Worm (Caenorhabditis elegans) whole organism, L4 larva: ENCODE measurements around the gene F49C12.6.

Experiments used
- D1046.2 ChIP-seq: fragments of 200-800 bp; sonication (Bioruptor generic); IDR thresholded peaks from 2 replicates; pipeline ENCODE4 v1.3.6; 2022; ENCODE audit warnings: missing genetic modification characterization, missing compliant biosample characterization
- F26F4.8 ChIP-seq: fragments of 200-800 bp; sonication (Bioruptor generic); conservative IDR thresholded peaks from 2 replicates; pipeline ENCODE4 v1.3.6; 2022; ENCODE audit warnings: missing genetic modification characterization, missing compliant biosample characterization
- F44E2.7 ChIP-seq: fragments of 200-800 bp; sonication (Bioruptor generic); IDR thresholded peaks from 2 replicates; pipeline ENCODE4 v2.1.2; 2022; ENCODE audit warnings: missing genetic modification characterization, missing compliant biosample characterization
- T20F7.1 ChIP-seq: fragments of 200-800 bp; sonication (Bioruptor generic); optimal IDR thresholded peaks from 2 replicates; lab custom pipeline; 2018; ENCODE audit warnings: mild to moderate bottlenecking, missing genetic modification characterization, missing compliant biosample characterization
- Y105C5A.15 ChIP-seq: fragments of 200-800 bp; sonication (Bioruptor generic); IDR thresholded peaks from 2 replicates; pipeline ENCODE4 v1.3.6; 2022; ENCODE audit warnings: missing genetic modification characterization, missing compliant biosample characterization
- ZK546.5 ChIP-seq, 2 experiments: sonication (generic microtip); optimal IDR thresholded peaks; 2 replicates each; lab custom pipeline; 2017; ENCODE audit warnings: missing biosample characterization in 2 of 2, missing genetic modification characterization in 2 of 2
- aha-1 ChIP-seq: fragments of 150-350 bp; peaks from one replicate; lab custom pipeline; 2014; ENCODE audit warnings: missing biosample characterization, missing genetic modification characterization
- aly-2 ChIP-seq: sonication (generic microtip); optimal IDR thresholded peaks from 2 replicates; lab custom pipeline; 2018; ENCODE audit warnings: missing biosample characterization, missing genetic modification characterization
- ama-1 ChIP-seq: fragments of 150-350 bp; optimal IDR thresholded peaks from 2 replicates; lab custom pipeline; 2014; ENCODE audit warnings: inconsistent platforms, mixed read lengths
- arid-1 ChIP-seq: fragments of 200-800 bp; sonication (Bioruptor generic); conservative IDR thresholded peaks from 2 replicates; pipeline ENCODE4 v1.3.6; 2022; ENCODE audit warnings: missing genetic modification reagents, missing genetic modification characterization, missing compliant biosample characterization
- attf-4 ChIP-seq: sonication (generic microtip); optimal IDR thresholded peaks from 3 replicates; lab custom pipeline; 2017; ENCODE audit warnings: missing biosample characterization, missing genetic modification characterization
- ceh-20 ChIP-seq: fragments of 200-800 bp; sonication (Bioruptor generic); IDR thresholded peaks from 2 replicates; pipeline ENCODE4 v1.3.6; 2022; ENCODE audit warnings: missing genetic modification reagents, missing genetic modification characterization, missing compliant biosample characterization
- ceh-28 ChIP-seq: fragments of 150-350 bp; optimal IDR thresholded peaks from 2 replicates; lab custom pipeline; 2014; ENCODE audit warnings: missing biosample characterization, missing genetic modification reagents, missing genetic modification characterization
- ceh-62 ChIP-seq: sonication (generic microtip); optimal IDR thresholded peaks from 2 replicates; lab custom pipeline; 2017; ENCODE audit warnings: missing biosample characterization, missing genetic modification characterization
- ces-1 ChIP-seq: fragments of 150-350 bp; sonication (generic microtip); optimal IDR thresholded peaks from 4 replicates; lab custom pipeline; 2014; ENCODE audit warnings: missing biosample characterization, missing genetic modification reagents, missing genetic modification characterization
- daf-12 ChIP-seq: fragments of 150-350 bp; optimal IDR thresholded peaks from 2 replicates; lab custom pipeline; 2014; ENCODE audit warnings: missing biosample characterization, missing genetic modification reagents, missing genetic modification characterization
- daf-16 ChIP-seq, 3 experiments: sonication (generic microtip); optimal IDR thresholded peaks; 2 replicates each; lab custom pipeline; 2016 to 2017; ENCODE audit warnings: missing genetic modification characterization in 3 of 3, missing genetic modification reagents in 3 of 3, mild to moderate bottlenecking in 2 of 3, missing compliant biosample characterization in 2 of 3, missing biosample characterization in 1 of 3, moderate library complexity in 1 of 3
- dmd-6 ChIP-seq: fragments of 200-800 bp; sonication (Bioruptor generic); IDR thresholded peaks from 2 replicates; pipeline ENCODE4 v1.3.6; 2022; ENCODE audit warnings: missing genetic modification reagents, missing genetic modification characterization, missing compliant biosample characterization
- dpl-1 ChIP-seq: fragments of 150-350 bp; optimal IDR thresholded peaks from 2 replicates; lab custom pipeline; 2014; ENCODE audit warnings: missing biosample characterization, missing genetic modification reagents, missing genetic modification characterization
- dve-1 ChIP-seq: sonication (generic microtip); optimal IDR thresholded peaks from 2 replicates; lab custom pipeline; 2017; ENCODE audit warnings: antibody characterized with exemption, mild to moderate bottlenecking, missing genetic modification characterization, missing compliant biosample characterization; ENCODE audit not compliant: insufficient read depth
- egl-43 ChIP-seq: fragments of 200-800 bp; sonication (Bioruptor generic); IDR thresholded peaks from 2 replicates; pipeline ENCODE4 v1.3.6; 2022; ENCODE audit warnings: missing genetic modification reagents, missing genetic modification characterization, missing compliant biosample characterization
- hif-1 ChIP-seq, 2 experiments: sonication (generic microtip); optimal IDR thresholded peaks; 2 replicates each; lab custom pipeline; 2016 to 2017; ENCODE audit warnings: missing compliant biosample characterization in 2 of 2, missing genetic modification characterization in 2 of 2, missing genetic modification reagents in 2 of 2, missing genotype in 2 of 2, mild to moderate bottlenecking in 1 of 2
- hlh-30 ChIP-seq: sonication (generic microtip); optimal IDR thresholded peaks from 2 replicates; lab custom pipeline; 2017; ENCODE audit warnings: antibody characterized with exemption, mild to moderate bottlenecking, missing genetic modification characterization, missing compliant biosample characterization; ENCODE audit not compliant: insufficient read depth
- hmg-1.1 ChIP-seq: fragments of 200-800 bp; sonication (Bioruptor generic); IDR thresholded peaks from 2 replicates; pipeline ENCODE4 v1.3.6; 2022; ENCODE audit warnings: missing genetic modification reagents, missing genetic modification characterization, missing compliant biosample characterization
- jun-1 ChIP-seq: fragments of 150-350 bp; optimal IDR thresholded peaks from 2 replicates; lab custom pipeline; 2014; ENCODE audit warnings: missing biosample characterization, missing genetic modification reagents, missing genetic modification characterization
- lin-1 ChIP-seq: fragments of 200-800 bp; sonication (Bioruptor generic); IDR thresholded peaks from 2 replicates; pipeline ENCODE4 v1.3.6; 2022; ENCODE audit warnings: missing genetic modification reagents, missing genetic modification characterization, missing compliant biosample characterization
- lin-38 ChIP-seq: fragments of 200-800 bp; sonication (Bioruptor generic); IDR thresholded peaks from 2 replicates; pipeline ENCODE4 v1.3.6; 2022; ENCODE audit warnings: missing genetic modification reagents, missing genetic modification characterization, missing compliant biosample characterization
- lsy-2 ChIP-seq, 2 experiments: fragments of 150-350 bp in 1 of 2; sonication (generic microtip) in 1 of 2; optimal IDR thresholded peaks; 2 replicates each; lab custom pipeline; 2014 to 2017; ENCODE audit warnings: missing biosample characterization in 2 of 2, missing genetic modification characterization in 2 of 2
- mep-1 ChIP-seq: fragments of 150-350 bp; sonication (generic microtip); optimal IDR thresholded peaks from 3 replicates; lab custom pipeline; 2014; ENCODE audit warnings: missing biosample characterization, missing genetic modification characterization
- mes-2 ChIP-seq: sonication (generic microtip); optimal IDR thresholded peaks from 2 replicates; lab custom pipeline; 2016; ENCODE audit warnings: missing genotype, mild to moderate bottlenecking, missing genetic modification characterization, missing compliant biosample characterization; ENCODE audit not compliant: poor library complexity, severe bottlenecking
- mxl-2 ChIP-seq: fragments of 200-800 bp; sonication (Bioruptor generic); conservative IDR thresholded peaks from 2 replicates; pipeline ENCODE4 v1.3.6; 2022; ENCODE audit warnings: missing genetic modification reagents, missing genetic modification characterization, missing compliant biosample characterization
- nhr-10 ChIP-seq: fragments of 150-350 bp; optimal IDR thresholded peaks from 2 replicates; lab custom pipeline; 2014; ENCODE audit warnings: missing biosample characterization, missing genetic modification characterization
- nhr-102 ChIP-seq: sonication (generic microtip); optimal IDR thresholded peaks from 2 replicates; lab custom pipeline; 2016; ENCODE audit warnings: mild to moderate bottlenecking, missing genetic modification characterization, moderate library complexity, missing compliant biosample characterization
- nhr-111 ChIP-seq: fragments of 200-800 bp; sonication (Bioruptor generic); optimal IDR thresholded peaks from 2 replicates; lab custom pipeline; 2018; ENCODE audit warnings: mild to moderate bottlenecking, missing genetic modification characterization, missing compliant biosample characterization
- nhr-42 ChIP-seq: fragments of 200-800 bp; sonication (Bioruptor generic); IDR thresholded peaks from 2 replicates; pipeline ENCODE4 v1.3.6; 2022; ENCODE audit warnings: missing genetic modification characterization, missing compliant biosample characterization
- nhr-76 ChIP-seq: fragments of 150-350 bp; optimal IDR thresholded peaks from 2 replicates; lab custom pipeline; 2014; ENCODE audit warnings: missing biosample characterization, missing genetic modification characterization
- nhr-77 ChIP-seq: fragments of 150-350 bp; optimal IDR thresholded peaks from 2 replicates; lab custom pipeline; 2014; ENCODE audit warnings: missing biosample characterization, missing genetic modification characterization
- pha-4 ChIP-seq, 2 experiments: fragments of 150-350 bp in 1 of 2; fragments of 200-800 bp in 1 of 2; sonication (Bioruptor generic) in 1 of 2; IDR thresholded peaks in 1 of 2; optimal IDR thresholded peaks in 1 of 2; 2 replicates each; pipeline versions ENCODE4 v1.3.6 to Lab custom; 2014 to 2022; ENCODE audit warnings: missing genetic modification characterization in 2 of 2, missing genetic modification reagents in 2 of 2, missing biosample characterization in 1 of 2, missing compliant biosample characterization in 1 of 2
- rbr-2 ChIP-seq: sonication (generic microtip); optimal IDR thresholded peaks from 2 replicates; lab custom pipeline; 2016; ENCODE audit warnings: missing genotype, missing genetic modification characterization, missing compliant biosample characterization
- snpc-1.2 ChIP-seq: fragments of 200-800 bp; sonication (Bioruptor generic); IDR thresholded peaks from 2 replicates; pipeline ENCODE4 v1.3.6; 2022; ENCODE audit warnings: missing genetic modification reagents, missing genetic modification characterization, missing compliant biosample characterization
- snpc-4 ChIP-seq: fragments of 150-350 bp; optimal IDR thresholded peaks from 2 replicates; lab custom pipeline; 2014; ENCODE audit warnings: missing biosample characterization, missing genetic modification characterization
- tag-97 ChIP-seq: fragments of 200-800 bp; sonication (Bioruptor generic); IDR thresholded peaks from 2 replicates; pipeline ENCODE4 v1.3.6; 2022; ENCODE audit warnings: missing genetic modification characterization, missing compliant biosample characterization
- unc-62 ChIP-seq, 3 experiments: fragments of 150-350 bp in 1 of 3; sonication (generic microtip); optimal IDR thresholded peaks in 2 of 3; peaks in 1 of 3; 1 replicate in 1 of 3; 2 replicates in 2 of 3; lab custom pipeline; 2014 to 2017; ENCODE audit warnings: missing biosample characterization in 3 of 3, missing genetic modification characterization in 3 of 3, missing genetic modification reagents in 3 of 3, missing genotype in 1 of 3
- vab-7 ChIP-seq: fragments of 200-800 bp; sonication (Bioruptor generic); IDR thresholded peaks from 2 replicates; pipeline ENCODE4 v1.3.6; 2022; ENCODE audit warnings: missing genetic modification reagents, missing genetic modification characterization, missing compliant biosample characterization
- zfp-2 ChIP-seq: sonication (generic microtip); optimal IDR thresholded peaks from 2 replicates; lab custom pipeline; 2016; ENCODE audit warnings: mild to moderate bottlenecking, missing genetic modification characterization, missing compliant biosample characterization
- zip-11 ChIP-seq: fragments of 200-800 bp; sonication (Bioruptor generic); IDR thresholded peaks from 2 replicates; pipeline ENCODE4 v1.3.6; 2022; ENCODE audit warnings: missing genetic modification characterization, missing compliant biosample characterization

Gene F49C12.6

DNA sequence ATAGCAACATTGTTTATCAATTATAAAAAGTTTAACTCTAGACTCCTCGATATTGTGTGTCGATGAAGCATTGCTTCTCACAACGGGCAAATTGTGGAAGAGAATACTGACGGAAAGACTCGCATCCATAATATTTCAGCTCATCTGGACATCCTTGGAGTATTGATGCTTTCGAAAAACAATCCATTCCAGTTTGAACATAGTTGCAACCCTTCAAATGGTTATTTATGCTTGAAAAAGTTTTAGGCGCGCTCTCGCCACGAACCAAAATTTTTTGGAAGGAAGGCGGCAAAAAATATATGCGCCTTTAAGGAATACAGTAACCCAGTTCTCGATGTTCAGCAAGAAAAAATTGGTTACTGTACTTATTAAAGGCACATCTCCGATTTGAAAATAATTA lies 13.6 kb upstream of the F49C12.6 start (continued):
- TF ChIP-seq aly-2 (no peak), pha-4 (GFP tag; IDR thresholded peaks at IDR 0.05; lab: Robert Waterston, UW) (no peak), pha-4 (tag; optimal IDR thresholded peaks at IDR 0.05; lab: Kevin White, UChicago) (no peak), D1046.2 (GFP tag; lab: Robert Waterston, UW) (no peak), rbr-2 (tag; lab: Kevin White, UChicago) (no peak), arid-1 (0 out of 2 replicates have a peak, but pooled peaks have one; percentile 10)

DNA sequence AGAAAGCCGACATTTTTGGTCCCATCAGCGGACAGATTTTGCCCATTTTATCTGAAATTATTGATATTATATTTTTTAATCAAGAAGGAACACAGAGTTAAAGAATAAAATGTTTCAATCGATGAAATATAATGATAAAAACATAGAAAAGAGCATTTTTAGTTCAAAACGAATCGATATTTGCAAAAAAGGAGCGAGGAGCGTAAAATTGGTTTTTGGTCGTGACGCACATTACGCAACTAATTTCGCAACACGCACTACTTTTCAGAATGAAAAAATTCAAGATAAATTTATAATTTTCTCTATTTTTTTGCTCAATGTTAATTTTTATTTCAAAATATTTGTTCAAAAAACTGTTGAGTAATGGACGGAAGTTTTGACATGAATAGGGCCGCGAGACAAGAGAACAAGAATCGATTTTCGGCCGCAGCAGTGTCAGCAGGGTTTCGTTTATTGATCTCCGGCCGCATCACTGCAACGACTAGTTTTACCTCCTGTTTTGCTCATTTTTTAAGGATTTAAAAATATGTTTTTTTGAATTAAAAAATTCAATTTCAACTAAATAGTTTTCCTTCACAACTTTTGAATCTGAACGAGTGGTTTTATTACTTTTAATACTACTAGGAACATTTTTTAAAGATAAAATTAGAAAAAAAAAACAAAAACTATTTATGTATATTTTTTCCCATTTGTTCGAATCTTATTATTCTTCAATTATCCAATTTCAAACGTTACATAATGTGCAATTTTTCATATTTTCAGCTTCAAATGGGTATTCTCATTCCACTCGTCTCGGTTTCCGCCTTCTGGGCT lies 12.4 kb upstream of the F49C12.6 start, which contains the start of the genes F49C12.12 and vha-17:
F49C12.12 (minus strand) TSS at position 51 of the 813 bp plus-strand sequence.
vha-17 (plus strand) TSS at position 763 of the 813 bp plus-strand sequence.
- TF ChIP-seq egl-43 (GFP tag; lab: Robert Waterston, UW) (no peak), dpl-1 (GFP tag; lab: Kevin White, UChicago) (peak; percentile 7), F26F4.8 (GFP tag; lab: Robert Waterston, UW) (no peak), attf-4 (no peak), lsy-2 (tag; optimal IDR thresholded peaks at IDR 0.05; lab: Kevin White, UChicago) (peak in 1 of 2 experiments; percentile 56), nhr-10 (tag; lab: Kevin White, UChicago) (no peak), T20F7.1 (GFP tag; lab: Kevin White, UChicago) (peak; percentile 70), nhr-102 (tag; lab: Kevin White, UChicago) (no peak), dmd-6 (GFP tag; lab: Robert Waterston, UW) (peak; percentile 51), aha-1 (tag; lab: Kevin White, UChicago) (no peak), F44E2.7 (GFP tag; lab: Robert Waterston, UW) (no peak), ama-1 (lab: Kevin White, UChicago) (no peak), dve-1 (tag; lab: Kevin White, UChicago) (peak; percentile 42), Y105C5A.15 (GFP tag; lab: Robert Waterston, UW) (no peak), snpc-1.2 (GFP tag; lab: Robert Waterston, UW) (no peak), hif-1 (tag; optimal IDR thresholded peaks at IDR 0.05; lab: Kevin White, UChicago) (no peak), mep-1 (tag; lab: Kevin White, UChicago) (peak; percentile 43), lin-38 (GFP tag; lab: Robert Waterston, UW) (peak; percentile 26; the same call in 1 of the 2 replicates), mxl-2 (no peak), daf-12 (tag; lab: Kevin White, UChicago) (no peak), tag-97 (GFP tag; lab: Robert Waterston, UW) (no peak), jun-1 (tag; lab: Kevin White, UChicago) (no peak), ceh-28 (tag; lab: Kevin White, UChicago) (peak; percentile 6), vab-7 (GFP tag; lab: Robert Waterston, UW) (no peak), zip-11 (no peak), ceh-62 (tag; lab: Kevin White, UChicago) (no peak), ZK546.5 (tag; optimal IDR thresholded peaks at IDR 0.05; lab: Kevin White, UChicago) (no peak), hmg-1.1 (no peak), ces-1 (GFP tag; lab: Kevin White, UChicago) (no peak), nhr-77 (tag; lab: Kevin White, UChicago) (peak; percentile 74), ceh-20 (no peak), nhr-111 (no peak), unc-62 (GFP tag; optimal IDR thresholded peaks at IDR 0.05 in 1 of 2; lab: Kevin White, UChicago) (no peak), unc-62 (tag; optimal IDR thresholded peaks at IDR 0.05; lab: Kevin White, UChicago) (no peak), zfp-2 (tag; lab: Kevin White, UChicago) (no peak), rbr-2 (tag; lab: Kevin White, UChicago) (no peak), nhr-76 (tag; lab: Kevin White, UChicago) (no peak), mes-2 (no peak), daf-16 (GFP tag; optimal IDR thresholded peaks at IDR 0.05; lab: Kevin White, UChicago) (no peak), daf-16 (tag; optimal IDR thresholded peaks at IDR 0.05; lab: Kevin White, UChicago) (peak; percentile 55), snpc-4 (tag; lab: Kevin White, UChicago) (no peak), nhr-42 (GFP tag; lab: Robert Waterston, UW) (no peak), D1046.2 (GFP tag; lab: Robert Waterston, UW) (no peak), hlh-30 (tag; lab: Kevin White, UChicago) (peak; percentile 66), lin-1 (GFP tag; lab: Robert Waterston, UW) (no peak)
